Fruit fly (Drosophila melanogaster) whole organism: Measurements from ENCODE around the gene Nha2.

Source experiments
- CG8478 ChIP-seq: fragments of >200 bp; optimal IDR thresholded peaks from 2 replicates; lab custom pipeline; 2018; ENCODE audit warnings: inconsistent platforms
- Dll ChIP-seq: fragments of >200 bp; optimal IDR thresholded peaks from 2 replicates; lab custom pipeline; 2017
- EcR ChIP-seq, 2 experiments: fragments of >200 bp; optimal IDR thresholded peaks; 2 replicates each; lab custom pipeline; 2017; ENCODE audit warnings: missing biosample characterization in 2 of 2, missing genetic modification characterization in 2 of 2, missing genetic modification reagents in 2 of 2
- pan ChIP-seq: fragments of >200 bp; optimal IDR thresholded peaks from 2 replicates; lab custom pipeline; 2017
- psq ChIP-seq: fragments of >200 bp; optimal IDR thresholded peaks from 2 replicates; lab custom pipeline; 2017
- usp ChIP-seq: fragments of >200 bp; optimal IDR thresholded peaks from 2 replicates; lab custom pipeline; 2017; ENCODE audit warnings: missing biosample characterization, missing genetic modification characterization, mixed read lengths

Nha2 gene

dm6 chr3R:23013482-23013881, 15.2 kb upstream of the Nha2 start:
- TF ChIP-seq Dll (lab: Kevin White, UChicago) = no peak
- TF ChIP-seq EcR (GFP tag; optimal IDR thresholded peaks at IDR 0.05; lab: Kevin White, UChicago) = peak; percentile 35 to 57
- no peak for TF ChIP-seq pan

DNA sequence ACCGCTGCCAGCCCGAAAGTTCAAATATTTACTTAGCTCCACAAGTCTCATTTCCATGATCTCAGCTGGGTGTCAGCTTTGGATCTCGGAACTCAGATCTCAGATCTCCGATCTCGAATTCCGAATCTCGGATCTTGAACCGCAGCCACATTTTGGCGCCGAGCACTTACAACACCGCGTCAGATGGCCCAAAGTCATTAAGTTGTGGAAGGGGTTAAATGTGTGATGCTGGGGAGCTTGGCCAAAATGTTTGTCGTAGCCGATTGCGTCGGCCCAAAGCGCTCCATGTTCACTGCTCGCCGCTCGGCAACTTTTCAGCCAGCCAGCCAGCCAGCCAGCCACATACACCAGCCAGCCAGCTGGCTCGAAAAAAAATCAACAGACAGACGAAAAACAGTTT, 13.7 kb upstream of the Nha2 start, which contains the start of gene CG6688:
Gene CG6688, plus strand, starts transcription at position 396 of the 400 bp plus-strand sequence.
- TF ChIP-seq usp (GFP tag; lab: Kevin White, UChicago) = no peak
- no peak for TF ChIP-seq EcR (GFP tag; optimal IDR thresholded peaks at IDR 0.05; lab: Kevin White, UChicago)
- TF ChIP-seq pan = no peak
- no peak for TF ChIP-seq psq (lab: Kevin White, UChicago)
- TF ChIP-seq Dll (lab: Kevin White, UChicago) = no peak
- TF ChIP-seq CG8478 (lab: Kevin White, UChicago) = no peak

DNA sequence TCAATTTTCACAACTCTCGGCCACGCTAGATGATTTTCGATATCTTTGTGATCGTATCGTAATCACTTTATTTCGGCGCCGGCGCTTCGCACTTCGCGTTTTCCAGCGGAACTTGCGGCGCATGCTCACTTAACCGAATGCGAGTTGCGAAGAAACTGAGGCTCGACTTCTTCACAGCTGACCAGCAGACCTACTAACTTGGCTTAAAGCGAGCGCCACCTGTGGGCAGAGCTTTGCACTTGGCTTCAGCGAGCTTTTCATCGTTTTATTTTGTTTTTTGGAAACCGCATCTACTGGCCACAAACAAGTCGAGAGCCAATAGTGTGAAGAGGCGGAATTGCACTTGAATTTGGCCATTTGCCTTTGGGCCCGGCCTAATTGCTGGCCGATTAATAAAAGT, 12.1 kb upstream of the Nha2 start, which contains the start of gene CG34375:
Gene CG34375, minus strand, starts transcription at position 157 of the 400 bp plus-strand sequence.
- TF ChIP-seq EcR (GFP tag; optimal IDR thresholded peaks at IDR 0.05; lab: Kevin White, UChicago) (no peak), psq (lab: Kevin White, UChicago) (no peak), pan (no peak), Dll (lab: Kevin White, UChicago) (no peak), usp (GFP tag; lab: Kevin White, UChicago) (no peak), CG8478 (lab: Kevin White, UChicago) (no peak)

- TF ChIP-seq CG8478 (lab: Kevin White, UChicago) (no peak), usp (GFP tag; lab: Kevin White, UChicago) (no peak), EcR (GFP tag; optimal IDR thresholded peaks at IDR 0.05; lab: Kevin White, UChicago) (no peak), Dll (lab: Kevin White, UChicago) (no peak), pan (no peak), psq (lab: Kevin White, UChicago) (no peak)
Measured at dm6 chr3R:23009480-23010115, 11.3 kb upstream of the Nha2 start.

dm6 chr3R:23004161-23004560, 5.8 kb upstream of the Nha2 start:
- TF ChIP-seq pan = no peak
- no peak for TF ChIP-seq CG8478 (lab: Kevin White, UChicago)
- TF ChIP-seq psq (lab: Kevin White, UChicago) = no peak
- no peak for TF ChIP-seq usp (GFP tag; lab: Kevin White, UChicago)
- TF ChIP-seq EcR (GFP tag; optimal IDR thresholded peaks at IDR 0.05; lab: Kevin White, UChicago) = no peak
- no peak for TF ChIP-seq Dll (lab: Kevin White, UChicago)

DNA sequence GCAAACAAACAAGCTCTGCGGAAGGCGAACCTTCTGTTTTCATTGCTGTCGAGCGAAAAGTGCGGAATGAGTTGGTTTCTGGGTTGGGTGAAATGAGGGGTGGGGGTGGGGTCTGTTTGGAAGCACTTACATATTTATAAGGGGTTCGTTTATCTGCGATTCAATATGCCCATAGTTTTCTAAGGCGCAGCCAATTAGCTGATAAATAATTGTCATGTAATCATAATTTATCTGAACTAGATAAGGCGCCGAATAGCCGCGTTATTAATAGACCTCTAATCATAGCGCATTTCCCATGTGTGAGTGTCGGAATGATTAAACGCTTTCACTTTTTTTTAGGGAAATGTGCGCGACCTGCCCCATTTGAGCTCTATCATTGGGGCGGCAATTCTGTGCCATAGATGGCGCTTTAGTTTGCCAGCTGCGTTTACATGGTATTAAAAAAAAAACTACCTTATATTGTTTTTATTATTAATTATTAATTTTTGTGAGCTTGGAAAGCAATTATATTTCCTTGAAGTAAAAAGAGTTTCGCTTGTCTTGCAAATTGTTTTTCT, 373 bp upstream of the Nha2 start:
- TF ChIP-seq pan (no peak), EcR (GFP tag; optimal IDR thresholded peaks at IDR 0.05; lab: Kevin White, UChicago) (no peak), psq (lab: Kevin White, UChicago) (no peak), Dll (lab: Kevin White, UChicago) (no peak)

DNA sequence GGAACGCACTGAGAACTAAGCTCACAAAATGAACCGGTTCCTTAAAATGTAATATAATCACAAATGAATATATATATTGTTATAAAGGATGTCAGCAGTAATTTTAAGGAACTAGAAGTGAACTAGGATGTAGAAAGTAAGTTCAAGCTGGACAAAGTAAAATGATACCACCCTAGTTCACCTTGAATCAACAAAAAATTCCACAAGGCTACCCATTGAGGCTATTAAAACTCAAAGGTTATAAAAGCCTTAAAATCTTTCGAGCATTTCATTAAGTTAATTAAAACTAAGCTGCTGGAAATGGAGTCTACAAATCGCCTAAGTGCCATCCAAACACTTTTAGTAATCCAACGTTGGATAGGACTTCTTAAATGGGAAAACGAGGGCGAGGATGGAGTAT, 9.3 kb downstream of the Nha2 start, which contains the start of gene Or94b:
Gene Or94b, plus strand, starts transcription at position 301 of the 400 bp plus-strand sequence.
- TF ChIP-seq pan (no peak), usp (GFP tag; lab: Kevin White, UChicago) (no peak), EcR (GFP tag; optimal IDR thresholded peaks at IDR 0.05; lab: Kevin White, UChicago) (no peak), CG8478 (lab: Kevin White, UChicago) (no peak), Dll (lab: Kevin White, UChicago) (no peak), psq (lab: Kevin White, UChicago) (no peak)

DNA sequence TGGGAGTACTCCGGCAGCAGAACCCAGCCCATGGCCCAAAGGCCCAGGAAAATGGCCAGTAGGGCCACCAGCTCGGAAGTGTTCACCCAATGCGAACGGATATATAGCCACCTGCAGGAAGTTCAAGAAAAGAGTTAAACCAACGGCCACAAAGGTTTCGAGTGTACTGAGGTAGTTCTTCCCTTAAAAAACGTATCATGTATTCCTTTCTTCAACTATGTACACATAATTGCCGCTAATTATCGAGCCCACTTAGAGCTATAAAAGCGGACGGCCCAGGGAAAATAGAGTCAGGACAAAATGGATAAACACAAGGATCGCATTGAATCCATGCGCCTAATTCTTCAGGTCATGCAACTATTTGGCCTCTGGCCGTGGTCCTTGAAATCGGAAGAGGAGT, 11.3 kb downstream of the Nha2 start, which contains the start of gene Or94a:
Gene Or94a, plus strand, starts transcription at position 301 of the 400 bp plus-strand sequence.
- TF ChIP-seq EcR (GFP tag; optimal IDR thresholded peaks at IDR 0.05; lab: Kevin White, UChicago) (no peak), psq (lab: Kevin White, UChicago) (no peak), CG8478 (lab: Kevin White, UChicago) (no peak), Dll (lab: Kevin White, UChicago) (no peak), pan (no peak), usp (GFP tag; lab: Kevin White, UChicago) (no peak)

DNA sequence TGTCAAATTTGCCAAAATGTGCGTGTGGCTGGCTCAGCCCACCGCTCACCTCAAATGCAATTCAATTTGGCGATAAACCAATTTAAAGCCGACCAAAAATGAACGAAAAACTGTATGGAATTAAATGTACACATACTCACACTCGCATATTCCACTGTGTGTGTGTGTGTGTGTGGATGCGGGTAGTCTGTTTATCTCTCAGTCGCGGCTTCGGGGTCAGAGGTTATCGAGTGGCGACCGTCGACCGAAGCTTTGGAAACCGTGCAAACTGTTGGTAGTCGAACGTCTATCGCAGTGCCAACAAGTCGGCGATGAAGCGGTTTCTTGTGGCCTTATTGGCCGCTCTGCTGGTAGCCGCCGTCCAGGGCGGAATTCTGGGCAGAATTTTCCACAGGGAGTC, 21.3 kb downstream of the Nha2 start, which contains the start of gene Gbp3:
Gene Gbp3, plus strand, starts transcription at position 274 of the 400 bp plus-strand sequence.
- no peak for TF ChIP-seq CG8478 (lab: Kevin White, UChicago)
- TF ChIP-seq EcR (GFP tag; optimal IDR thresholded peaks at IDR 0.05; lab: Kevin White, UChicago) = no peak
- TF ChIP-seq usp (GFP tag; lab: Kevin White, UChicago) = no peak

- TF ChIP-seq pan (no peak), Dll (lab: Kevin White, UChicago) (no peak), usp (GFP tag; lab: Kevin White, UChicago) (no peak), CG8478 (lab: Kevin White, UChicago) (no peak), psq (lab: Kevin White, UChicago) (no peak), EcR (GFP tag; optimal IDR thresholded peaks at IDR 0.05; lab: Kevin White, UChicago) (no peak)
Measured at dm6 chr3R:22965984-22966383, 32.3 kb downstream of the Nha2 start, which contains the start of gene Tpl94D. Gene Tpl94D, plus strand, starts transcription at chr3R:22966284.

DNA sequence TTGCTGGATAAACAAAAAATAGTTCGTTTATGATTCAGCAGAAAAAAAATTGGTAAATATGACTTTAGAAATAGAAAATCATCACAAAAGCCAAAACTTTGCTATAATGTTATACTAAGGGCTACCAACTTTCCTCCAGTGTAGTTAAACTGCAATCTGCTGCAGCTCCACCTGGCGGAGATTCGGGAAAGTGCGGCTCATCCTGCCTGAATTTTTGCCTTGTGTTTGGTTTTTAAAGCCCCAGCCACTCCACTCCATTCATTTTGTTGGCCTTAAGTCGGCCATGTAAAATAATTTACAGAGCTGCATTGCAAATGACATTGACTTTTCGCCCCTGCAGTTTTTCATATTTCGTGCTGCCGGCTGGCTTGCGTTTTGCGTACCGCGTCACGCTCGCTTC, 33.1 kb downstream of the Nha2 start:
- TF ChIP-seq usp (GFP tag; lab: Kevin White, UChicago) = no peak
- no peak for TF ChIP-seq pan
- no peak for TF ChIP-seq EcR (GFP tag; optimal IDR thresholded peaks at IDR 0.05; lab: Kevin White, UChicago)
- no peak for TF ChIP-seq psq (lab: Kevin White, UChicago)
- TF ChIP-seq CG8478 (lab: Kevin White, UChicago) = no peak
- TF ChIP-seq Dll (lab: Kevin White, UChicago) = no peak
